Fruit fly (Drosophila melanogaster): ENCODE data around the gene CG32240.

CG32240 gene

DNA sequence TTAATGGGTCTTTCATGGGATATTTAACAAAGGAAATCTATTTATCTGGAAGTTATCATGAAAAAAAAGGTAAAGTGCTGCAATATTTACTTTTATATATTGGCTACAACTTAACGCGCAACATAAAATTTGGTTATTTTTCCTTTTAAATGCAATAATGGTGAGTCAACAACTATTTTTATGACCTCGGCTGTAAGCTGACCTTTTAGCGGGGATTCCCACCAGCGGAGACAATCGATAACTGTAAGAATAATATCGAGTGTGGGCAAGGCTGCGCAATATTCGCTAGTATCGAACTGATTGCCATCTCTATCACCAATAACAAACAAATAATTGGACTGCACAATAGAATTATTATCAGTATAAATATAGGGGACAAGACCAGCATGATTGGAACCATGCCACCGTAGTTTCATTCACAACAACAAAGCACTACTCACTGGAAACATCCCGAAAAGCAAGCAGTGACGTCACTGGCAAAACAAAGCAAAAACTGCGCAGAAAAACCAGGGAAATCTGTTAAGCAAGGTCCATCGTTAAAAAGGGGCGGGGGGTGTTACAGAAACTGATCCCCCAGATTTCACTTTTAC is 21.8 kb upstream of the CG32240 start, which contains the start of gene Syx17 (continued):
- TF ChIP-seq Sin3A (optimal IDR thresholded peaks at IDR 0.05) (peak; percentile 53), tap (tag; optimal IDR thresholded peaks at IDR 0.05) (peak; percentile 27), peb (GFP tag; IDR thresholded peaks at IDR 0.05) (no peak; the same call in 1 of the 2 replicates), pb (GFP tag; optimal IDR thresholded peaks at IDR 0.05) (no peak), Dbx (GFP tag; IDR thresholded peaks at IDR 0.05) (peak; percentile 83; the same call in 2 of the 3 replicates), gce (GFP tag; IDR thresholded peaks at IDR 0.05) (no peak), Usf (GFP tag; optimal IDR thresholded peaks at IDR 0.05) (no peak), NC2α (GFP tag; optimal IDR thresholded peaks at IDR 0.05) (peak; percentile 26), gcm (GFP tag; optimal IDR thresholded peaks at IDR 0.05) (peak; percentile 68), abd-A (tag; optimal IDR thresholded peaks at IDR 0.05) (peak; percentile 84), Sry-δ (GFP tag; optimal IDR thresholded peaks at IDR 0.05) (peak; percentile 97), CG32767 (GFP tag; IDR thresholded peaks at IDR 0.05) (no peak), CG7745 (tag; optimal IDR thresholded peaks at IDR 0.05) (no peak), CG9932 (GFP tag; IDR thresholded peaks at IDR 0.05) (peak; percentile 83), CG10366 (GFP tag; IDR thresholded peaks at IDR 0.05) (peak; percentile 46), CG6854 (GFP tag; optimal IDR thresholded peaks at IDR 0.05) (no peak), so (GFP tag; IDR thresholded peaks at IDR 0.05) (no peak), Fer1 (GFP tag; optimal IDR thresholded peaks at IDR 0.05) (peak; percentile 61), Ravus (GFP tag; IDR thresholded peaks at IDR 0.05) (no peak), HLHmδ (GFP tag; optimal IDR thresholded peaks at IDR 0.05) (no peak), trem (tag; optimal IDR thresholded peaks at IDR 0.05) (peak; percentile 62), Sox100B (GFP tag; optimal IDR thresholded peaks at IDR 0.05) (peak; percentile 34), CG13424 (tag; optimal IDR thresholded peaks at IDR 0.05) (peak; percentile 46), Chrac-16 (GFP tag; optimal IDR thresholded peaks at IDR 0.05) (peak; percentile 61), dmrt99B (tag; optimal IDR thresholded peaks at IDR 0.05) (peak; percentile 61), ind (GFP tag; optimal IDR thresholded peaks at IDR 0.05) (peak; percentile 32), CG6689 (GFP tag; IDR thresholded peaks at IDR 0.05) (peak; percentile 19; the same call in 1 of the 2 replicates), CG13624 (GFP tag; optimal IDR thresholded peaks at IDR 0.05) (peak; percentile 91), wor (GFP tag; IDR thresholded peaks at IDR 0.05) (no peak), jigr1 (GFP tag; IDR thresholded peaks at IDR 0.05) (no peak), Doc2 (GFP tag; IDR thresholded peaks at IDR 0.05) (no peak), dpn (GFP tag; optimal IDR thresholded peaks at IDR 0.05) (peak; percentile 49 to 64), CG11398 (GFP tag; optimal IDR thresholded peaks at IDR 0.05) (peak; percentile 10), CG4404 (GFP tag; IDR thresholded peaks at IDR 0.05) (no peak), vfl (GFP tag; optimal IDR thresholded peaks at IDR 0.05) (peak; percentile 14), vvl (GFP tag; IDR thresholded peaks at IDR 0.05) (peak; percentile 73), CG32772 (GFP tag; IDR thresholded peaks at IDR 0.05) (no peak), yki (optimal IDR thresholded peaks at IDR 0.05) (no peak), CG17912 (GFP tag; optimal IDR thresholded peaks at IDR 0.05) (no peak), Ptx1 (GFP tag; IDR thresholded peaks at IDR 0.05) (peak; percentile 35), dan (GFP tag; IDR thresholded peaks at IDR 0.05) (no peak), CG30403 (GFP tag; optimal IDR thresholded peaks at IDR 0.05) (peak; percentile 66), mirr (GFP tag; optimal IDR thresholded peaks at IDR 0.05) (peak; percentile 53), lmd (GFP tag; IDR thresholded peaks at IDR 0.05) (peak; percentile 45; the same call in 1 of the 2 replicates), kni (GFP tag; optimal IDR thresholded peaks at IDR 0.05) (no peak), insv (GFP tag; optimal IDR thresholded peaks at IDR 0.05) (peak in 1 of 2 experiments; percentile 36), CG12219 (GFP tag; optimal IDR thresholded peaks at IDR 0.05) (peak; percentile 32), ro (GFP tag; IDR thresholded peaks at IDR 0.05) (no peak), CG6654 (GFP tag; optimal IDR thresholded peaks at IDR 0.05) (no peak), CG11085 (GFP tag; IDR thresholded peaks at IDR 0.05) (0 out of 2 replicates have a peak, but pooled peaks have one; percentile 32), fd96Cb (tag; optimal IDR thresholded peaks at IDR 0.05) (peak; percentile 29), CG15269 (tag; optimal IDR thresholded peaks at IDR 0.05) (peak; percentile 62)

Measured in whole organism, embryonic.